Fruit fly (Drosophila melanogaster): ENCODE measurements around the gene CG42327.
A peak's percentile ranks its signal among the peaks of the same experiment; 100 is the strongest.

Gene CG42327

DNA sequence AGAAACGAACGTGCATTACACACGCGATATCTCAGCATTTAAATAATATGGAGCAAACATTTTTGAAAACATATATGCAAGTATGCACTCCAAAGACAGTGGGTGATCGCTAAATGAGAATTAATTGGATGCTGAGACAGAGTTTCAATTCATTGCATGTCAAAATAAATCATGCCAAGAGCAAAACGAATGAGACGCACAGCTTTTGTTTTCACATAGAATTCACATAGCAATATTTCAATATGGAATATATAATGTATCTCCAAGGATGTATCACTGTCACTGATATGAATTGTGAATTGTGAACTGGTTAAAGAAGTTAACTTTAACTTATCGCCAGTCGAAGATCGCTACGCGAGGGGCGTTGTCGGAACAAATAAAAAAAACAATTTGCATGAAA is 41.4 kb upstream of the CG42327 start (continued):
- TF ChIP-seq CG6163 (GFP tag; IDR thresholded peaks at IDR 0.05) (0 out of 3 replicates have a peak, but pooled peaks have one; percentile 43), ss (GFP tag; optimal IDR thresholded peaks at IDR 0.05) (peak; percentile 6 to 55), Gug (GFP tag; IDR thresholded peaks at IDR 0.05) (peak; percentile 17; the same call in 1 of the 2 replicates), spab (GFP tag; optimal IDR thresholded peaks at IDR 0.05) (peak; percentile 22), CG10669 (GFP tag; optimal IDR thresholded peaks at IDR 0.05) (peak; percentile 52), vri (GFP tag; optimal IDR thresholded peaks at IDR 0.05) (peak; percentile 49), CG9139 (GFP tag; optimal IDR thresholded peaks at IDR 0.05) (no peak), dac (GFP tag; optimal IDR thresholded peaks at IDR 0.05) (no peak), CG1621 (tag; optimal IDR thresholded peaks at IDR 0.05) (no peak), CG8119 (GFP tag; IDR thresholded peaks at IDR 0.05) (no peak), CG3032 (tag; optimal IDR thresholded peaks at IDR 0.05) (peak; percentile 28), Hr4 (GFP tag; optimal IDR thresholded peaks at IDR 0.05) (peak; percentile 25), CG15336 (GFP tag; IDR thresholded peaks at IDR 0.05) (peak; percentile 52), Hr38 (GFP tag; optimal IDR thresholded peaks at IDR 0.05) (no peak), CG11762 (GFP tag; optimal IDR thresholded peaks at IDR 0.05; ENCODE audit: insufficient read depth) (no peak), Ets21C (GFP tag; optimal IDR thresholded peaks at IDR 0.05) (peak; percentile 26), Ets96B (tag; optimal IDR thresholded peaks at IDR 0.05) (peak; percentile 52), Blimp-1 (GFP tag; optimal IDR thresholded peaks at IDR 0.05) (peak; percentile 5), CG6854 (GFP tag; optimal IDR thresholded peaks at IDR 0.05) (no peak), CG6792 (GFP tag; optimal IDR thresholded peaks at IDR 0.05) (peak; percentile 30), fd59A (GFP tag; optimal IDR thresholded peaks at IDR 0.05) (no peak), Lpt (GFP tag; optimal IDR thresholded peaks at IDR 0.05) (no peak), Sox15 (GFP tag; optimal IDR thresholded peaks at IDR 0.05) (peak; percentile 5), esn (GFP tag; optimal IDR thresholded peaks at IDR 0.05) (peak; percentile 62), topi (GFP tag; optimal IDR thresholded peaks at IDR 0.05) (peak; percentile 56), Sox102F (GFP tag; optimal IDR thresholded peaks at IDR 0.05) (peak; percentile 62), CG8319 (GFP tag; optimal IDR thresholded peaks at IDR 0.05) (peak; percentile 40), Eip78C (GFP tag) (peak; percentile 82), Hr39 (GFP tag; optimal IDR thresholded peaks at IDR 0.05) (peak; percentile 66), lz (GFP tag; optimal IDR thresholded peaks at IDR 0.05) (peak; percentile 63), fkh (GFP tag; optimal IDR thresholded peaks at IDR 0.05) (no peak), eg (GFP tag; IDR thresholded peaks at IDR 0.05) (0 out of 3 replicates have a peak, but pooled peaks have one; percentile 44), salr (GFP tag; optimal IDR thresholded peaks at IDR 0.05) (no peak), Eip93F (GFP tag; optimal IDR thresholded peaks at IDR 0.05) (no peak), CG11294 (GFP tag; IDR thresholded peaks at IDR 0.05) (no peak; the same call in 1 of the 2 replicates), CG31627 (GFP tag; optimal IDR thresholded peaks at IDR 0.05) (peak; percentile 50)

DNA sequence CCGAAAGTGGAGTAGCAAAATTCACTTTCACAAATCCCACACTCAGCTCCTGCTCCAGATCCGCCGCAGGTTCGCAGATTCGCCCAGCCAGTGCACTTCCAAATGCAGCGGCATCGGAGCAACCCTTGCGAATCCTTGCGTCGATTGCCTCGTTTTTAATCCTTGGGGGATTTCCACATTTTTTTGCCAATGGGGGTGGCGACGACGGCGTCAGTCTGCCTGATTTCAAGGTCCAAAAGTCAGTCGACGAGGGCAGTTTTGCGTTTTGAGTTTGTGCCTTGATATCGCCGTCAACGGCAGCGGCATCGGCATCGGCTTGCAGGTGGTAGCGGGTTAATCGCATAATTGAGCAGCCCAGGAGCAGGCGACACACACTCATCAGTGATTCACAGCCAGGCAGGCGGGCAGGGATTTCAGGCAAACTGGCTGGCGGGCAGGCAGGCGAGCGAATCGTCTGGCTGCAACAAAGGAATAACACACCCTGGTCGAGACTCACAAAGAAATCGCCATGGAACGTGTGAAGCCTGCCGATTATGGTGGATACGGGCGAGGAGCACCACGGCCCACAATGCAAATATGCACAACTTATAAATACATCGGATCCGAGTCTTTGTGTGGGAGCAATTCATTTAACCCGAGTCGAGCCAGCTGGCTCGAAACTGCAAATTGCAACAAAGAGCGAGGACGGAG is 40.4 kb upstream of the CG42327 start:
- TF ChIP-seq svp (GFP tag) (peak; percentile 67), Sox14 (GFP tag; optimal IDR thresholded peaks at IDR 0.05) (peak; percentile 76), dsx (GFP tag; optimal IDR thresholded peaks at IDR 0.05; ENCODE audit: poor library complexity, severe bottlenecking) (peak; percentile 29), CG9139 (GFP tag; optimal IDR thresholded peaks at IDR 0.05) (no peak), CG15336 (GFP tag; IDR thresholded peaks at IDR 0.05) (no peak), CG1621 (tag; optimal IDR thresholded peaks at IDR 0.05) (peak; percentile 43), CG6854 (GFP tag; optimal IDR thresholded peaks at IDR 0.05) (peak; percentile 1), CG6808 (GFP tag; optimal IDR thresholded peaks at IDR 0.05) (peak; percentile 3), CG11762 (GFP tag; optimal IDR thresholded peaks at IDR 0.05; ENCODE audit: insufficient read depth) (no peak), Sox15 (GFP tag; optimal IDR thresholded peaks at IDR 0.05) (no peak), Eip78C (GFP tag) (peak; percentile 66), Met (GFP tag; optimal IDR thresholded peaks at IDR 0.05) (no peak), Gug (GFP tag; IDR thresholded peaks at IDR 0.05) (no peak), ss (GFP tag; optimal IDR thresholded peaks at IDR 0.05) (peak in 1 of 2 experiments; percentile 57)
